Fruit fly (Drosophila melanogaster): ENCODE data around the gene CG33985.

CG33985 gene

DNA sequence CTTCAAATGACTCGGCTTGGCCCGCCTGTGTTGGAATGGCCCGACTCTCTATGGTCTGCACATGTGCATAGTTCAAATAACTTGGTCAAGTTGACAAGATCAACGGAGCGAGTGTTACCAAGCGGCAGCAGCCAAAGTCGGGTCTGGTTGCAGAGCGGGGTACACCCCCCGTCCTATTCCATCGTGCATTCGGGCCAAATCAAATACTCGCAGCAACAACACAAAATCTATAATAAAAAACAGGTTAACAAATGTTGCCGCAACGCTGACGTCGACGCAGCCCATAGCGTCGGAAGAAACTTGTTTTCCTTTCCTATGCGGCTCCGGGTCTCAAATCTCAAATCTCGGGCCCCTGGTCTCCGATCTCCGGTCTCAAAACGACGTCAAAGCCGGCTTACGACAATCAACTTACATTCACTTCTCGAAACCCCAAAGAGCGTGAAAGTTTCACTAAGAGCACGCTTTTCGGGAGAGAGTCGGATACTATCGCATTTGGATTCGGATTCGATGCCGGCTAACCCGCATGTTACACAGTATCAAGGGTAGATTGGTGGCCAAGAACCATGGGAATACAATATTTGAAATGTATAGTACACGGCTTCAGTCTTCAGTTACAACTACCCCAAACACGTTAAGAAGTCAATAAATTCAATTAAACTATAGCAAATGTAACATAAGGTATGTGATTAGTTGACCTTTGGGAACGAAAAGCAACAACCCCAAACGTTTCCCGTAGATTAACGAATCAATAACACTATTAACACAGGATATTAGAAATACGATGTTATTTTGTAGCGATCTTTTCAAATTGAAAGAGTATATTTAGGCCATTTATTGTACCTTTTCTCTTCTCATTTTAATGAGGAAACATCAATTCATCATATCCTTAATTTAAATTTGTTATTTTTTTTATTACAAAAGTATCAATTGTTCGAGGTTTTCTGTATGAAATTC, 7.9 kb upstream of the CG33985 start (continued):
- TF ChIP-seq emc (GFP tag; optimal IDR thresholded peaks at IDR 0.05) = no peak
- TF ChIP-seq CG16863 (GFP tag; optimal IDR thresholded peaks at IDR 0.05) = peak; percentile 62
- peak; percentile 29; the same call in 1 of the 2 replicates for TF ChIP-seq H2.0 (GFP tag; IDR thresholded peaks at IDR 0.05)
- TF ChIP-seq Blimp-1 (GFP tag; optimal IDR thresholded peaks at IDR 0.05) = peak; percentile 16
- TF ChIP-seq CG18599 (GFP tag; optimal IDR thresholded peaks at IDR 0.05) = peak; percentile 66
- peak; percentile 79 for TF ChIP-seq Hmr (GFP tag; optimal IDR thresholded peaks at IDR 0.05)
- peak; percentile 43 for TF ChIP-seq CG12942 (GFP tag; optimal IDR thresholded peaks at IDR 0.05)
- TF ChIP-seq maf-S (GFP tag; optimal IDR thresholded peaks at IDR 0.05) = peak; percentile 28
- TF ChIP-seq sima (GFP tag; optimal IDR thresholded peaks at IDR 0.05) = no peak
- TF ChIP-seq gsb-n (tag; optimal IDR thresholded peaks at IDR 0.05) = peak; percentile 34
- TF ChIP-seq tup (GFP tag; optimal IDR thresholded peaks at IDR 0.05) = no peak
- peak; percentile 59 for TF ChIP-seq CG8944 (GFP tag; optimal IDR thresholded peaks at IDR 0.05)
- TF ChIP-seq sob (GFP tag; IDR thresholded peaks at IDR 0.05) = no peak
- TF ChIP-seq Ada2b (GFP tag; IDR thresholded peaks at IDR 0.05) = peak; percentile 7; the same call in 1 of the 2 replicates
- peak; percentile 14; the same call in 1 of the 2 replicates for TF ChIP-seq Xrp1 (GFP tag; IDR thresholded peaks at IDR 0.05)
- TF ChIP-seq D19A (tag; optimal IDR thresholded peaks at IDR 0.05) = peak; percentile 39
- peak; percentile 56 for TF ChIP-seq pnt (GFP tag; optimal IDR thresholded peaks at IDR 0.05)
- TF ChIP-seq gcm2 (GFP tag; optimal IDR thresholded peaks at IDR 0.05) = no peak
- peak; percentile 43 to 64 for TF ChIP-seq chif (GFP tag; optimal IDR thresholded peaks at IDR 0.05)
- TF ChIP-seq CG4424 (GFP tag; optimal IDR thresholded peaks at IDR 0.05) = peak; percentile 53
- TF ChIP-seq Hsf (GFP tag; optimal IDR thresholded peaks at IDR 0.05) = peak; percentile 57
- peak; percentile 40 for TF ChIP-seq CG4820 (GFP tag; optimal IDR thresholded peaks at IDR 0.05)
- peak; percentile 57 for TF ChIP-seq fd96Cb (tag; optimal IDR thresholded peaks at IDR 0.05)
- peak; percentile 61 for TF ChIP-seq CG12769 (tag; optimal IDR thresholded peaks at IDR 0.05)
- peak; percentile 32 for TF ChIP-seq HHEX (GFP tag; optimal IDR thresholded peaks at IDR 0.05)
- TF ChIP-seq da (GFP tag; optimal IDR thresholded peaks at IDR 0.05) = no peak
- TF ChIP-seq fd3F (GFP tag; optimal IDR thresholded peaks at IDR 0.05) = peak; percentile 33
- TF ChIP-seq ro (GFP tag; IDR thresholded peaks at IDR 0.05) = no peak
- TF ChIP-seq cad (GFP tag; optimal IDR thresholded peaks at IDR 0.05) = no peak
- peak; percentile 17; the same call in 1 of the 3 replicates for TF ChIP-seq CG11695 (GFP tag; IDR thresholded peaks at IDR 0.05)
- no peak for TF ChIP-seq disco-r (GFP tag; optimal IDR thresholded peaks at IDR 0.05)
- TF ChIP-seq Dek (tag; optimal IDR thresholded peaks at IDR 0.05) = peak; percentile 70
- no peak for TF ChIP-seq eyg (GFP tag; optimal IDR thresholded peaks at IDR 0.05)
- peak; percentile 27 for TF ChIP-seq CG6854 (GFP tag; optimal IDR thresholded peaks at IDR 0.05)
- peak in 1 of 2 experiments; percentile 82 for TF ChIP-seq pan (optimal IDR thresholded peaks at IDR 0.05)
- peak; percentile 21 to 71 for TF ChIP-seq pan (GFP tag; optimal IDR thresholded peaks at IDR 0.05 in 1 of 2, IDR thresholded peaks at IDR 0.05 in 1 of 2)
- no peak for TF ChIP-seq Oaz (GFP tag; IDR thresholded peaks at IDR 0.05)
- 0 out of 2 replicates have a peak, but pooled peaks have one; percentile 7 for TF ChIP-seq ap (GFP tag; IDR thresholded peaks at IDR 0.05)
- peak; percentile 15 for TF ChIP-seq CG10431 (GFP tag; optimal IDR thresholded peaks at IDR 0.05)
- peak; percentile 52 for TF ChIP-seq Sox102F (GFP tag; optimal IDR thresholded peaks at IDR 0.05)
- peak; percentile 83 for TF ChIP-seq gem (tag; optimal IDR thresholded peaks at IDR 0.05)
- peak; percentile 58; the same call in 1 of the 2 replicates for TF ChIP-seq lmd (GFP tag; IDR thresholded peaks at IDR 0.05)
- peak; percentile 87 for TF ChIP-seq CG18619 (GFP tag; optimal IDR thresholded peaks at IDR 0.05)
- TF ChIP-seq ttk (GFP tag; IDR thresholded peaks at IDR 0.05) = no peak
- no peak for TF ChIP-seq fru (optimal IDR thresholded peaks at IDR 0.05)
- no peak for TF ChIP-seq toy (GFP tag; IDR thresholded peaks at IDR 0.05)
- peak; percentile 93 for TF ChIP-seq CG3163 (GFP tag; optimal IDR thresholded peaks at IDR 0.05)
- peak; percentile 5 to 71 for TF ChIP-seq Pdp1 (GFP tag; optimal IDR thresholded peaks at IDR 0.05)
- peak; percentile 48 for TF ChIP-seq gro (GFP tag; optimal IDR thresholded peaks at IDR 0.05)

Measured in whole organism, embryonic.